Fruit fly (Drosophila melanogaster): ENCODE measurements around the gene CG13794.
"Not testable (repeated sequence)": the region's sequence is repeated elsewhere in the genome, so short reads cannot be mapped to it uniquely, and the experiment has no call there.

CG13794 gene

dm6 chr2L:7722723-7723122 is at the start of gene CG13794:
TSS of gene CG13794 (minus strand) at chr2L:7722823.
- no peak for TF ChIP-seq CG17801 (GFP tag; optimal IDR thresholded peaks at IDR 0.05; ENCODE audit: partially characterized antibody)

- no peak for TF ChIP-seq CG17801 (GFP tag; optimal IDR thresholded peaks at IDR 0.05; ENCODE audit: partially characterized antibody)
These were observed 49.3 kb upstream of the CG13794 start for dm6 chr2L:7771891-7772290.

- TF ChIP-seq CG17801 (GFP tag; optimal IDR thresholded peaks at IDR 0.05; ENCODE audit: partially characterized antibody), result no peak
These were observed 44.7 kb upstream of the CG13794 start, which contains the start of gene CG7191 for dm6 chr2L:7767328-7767727. TSS of gene CG7191 (plus strand) at chr2L:7767628.

- no peak for TF ChIP-seq CG17801 (GFP tag; optimal IDR thresholded peaks at IDR 0.05; ENCODE audit: partially characterized antibody)
These were observed 34.2 kb upstream of the CG13794 start for dm6 chr2L:7756835-7757234.

- no peak for TF ChIP-seq CG17801 (GFP tag; optimal IDR thresholded peaks at IDR 0.05; ENCODE audit: partially characterized antibody)
These were observed 31.9 kb upstream of the CG13794 start for dm6 chr2L:7754539-7754938.

dm6 chr2L:7753874-7754273 is 31.3 kb upstream of the CG13794 start, which contains the start of gene CG46025:
TSS of gene CG46025 (plus strand) at chr2L:7754174.
- TF ChIP-seq CG17801 (GFP tag; optimal IDR thresholded peaks at IDR 0.05; ENCODE audit: partially characterized antibody), result no peak

- TF ChIP-seq CG17801 (GFP tag; optimal IDR thresholded peaks at IDR 0.05; ENCODE audit: partially characterized antibody), result no peak
These were observed 30.5 kb upstream of the CG13794 start, which contains the start of gene CG7203 for dm6 chr2L:7753086-7753485. TSS of gene CG7203 (minus strand) at chr2L:7753186.

dm6 chr2L:7750631-7751161 is 28.1 kb upstream of the CG13794 start:
- no peak for TF ChIP-seq CG17801 (GFP tag; optimal IDR thresholded peaks at IDR 0.05; ENCODE audit: partially characterized antibody)

dm6 chr2L:7746975-7747374 is 24.4 kb upstream of the CG13794 start, which contains the start of gene ATPsynGL:
TSS of gene ATPsynGL (plus strand) at chr2L:7747275.
- no peak for TF ChIP-seq CG17801 (GFP tag; optimal IDR thresholded peaks at IDR 0.05; ENCODE audit: partially characterized antibody)

- TF ChIP-seq CG17801 (GFP tag; optimal IDR thresholded peaks at IDR 0.05; ENCODE audit: partially characterized antibody), result no peak
These were observed 22.1 kb upstream of the CG13794 start, which contains the start of gene CG7214 for dm6 chr2L:7744739-7745138. TSS of gene CG7214 (minus strand) at chr2L:7744839.

dm6 chr2L:7744208-7744607 is 21.6 kb upstream of the CG13794 start:
- TF ChIP-seq CG17801 (GFP tag; optimal IDR thresholded peaks at IDR 0.05; ENCODE audit: partially characterized antibody), result no peak

dm6 chr2L:7741437-7741836 is 18.8 kb upstream of the CG13794 start, which contains the start of gene Acp1:
TSS of gene Acp1 (minus strand) at chr2L:7741537.
- no peak for TF ChIP-seq CG17801 (GFP tag; optimal IDR thresholded peaks at IDR 0.05; ENCODE audit: partially characterized antibody)

dm6 chr2L:7738709-7739108 is 16.1 kb upstream of the CG13794 start, which contains the start of gene CG31904:
TSS of gene CG31904 (minus strand) at chr2L:7738809.
- not testable (repeated sequence) for TF ChIP-seq CG17801 (GFP tag; optimal IDR thresholded peaks at IDR 0.05; ENCODE audit: partially characterized antibody)

dm6 chr2L:7732570-7732969 is 9.9 kb upstream of the CG13794 start, which contains the start of gene CG13796:
TSS of gene CG13796 (minus strand) at chr2L:7732670.
- not testable (repeated sequence) for TF ChIP-seq CG17801 (GFP tag; optimal IDR thresholded peaks at IDR 0.05; ENCODE audit: partially characterized antibody)

- TF ChIP-seq CG17801 (GFP tag; optimal IDR thresholded peaks at IDR 0.05; ENCODE audit: partially characterized antibody), result no peak
These were observed 3.8 kb upstream of the CG13794 start, which contains the start of gene CG13795 for dm6 chr2L:7726268-7726997. TSS of gene CG13795 (minus strand) at chr2L:7726298.

- TF ChIP-seq CG17801 (GFP tag; optimal IDR thresholded peaks at IDR 0.05; ENCODE audit: partially characterized antibody), result no peak
These were observed 521 bp downstream of the CG13794 start for dm6 chr2L:7722102-7722501.

Data from ovary, adult (tissue).